Fruit fly (Drosophila melanogaster) whole organism, embryonic: ENCODE measurements around the gene dpr20.

ENCODE experiments used
- ATbp ChIP-seq: fragments of 200-800 bp; sonication (Bioruptor generic); optimal IDR thresholded peaks from 2 replicates; lab custom pipeline; 2017; ENCODE audit warnings: missing biosample characterization, mild to moderate bottlenecking, missing genetic modification characterization, missing genetic modification reagents
- Atf6 ChIP-seq: fragments of 200-800 bp; sonication (Bioruptor generic); IDR thresholded peaks from 2 replicates; pipeline ENCODE4 v1.3.6; 2022; ENCODE audit warnings: missing biosample characterization, missing genetic modification characterization
- CG10147 ChIP-seq: fragments of 200-800 bp; sonication (Bioruptor generic); optimal IDR thresholded peaks from 2 replicates; lab custom pipeline; 2019; ENCODE audit warnings: missing biosample characterization, mild to moderate bottlenecking, missing genetic modification characterization, moderate library complexity
- CG12236 ChIP-seq: fragments of 200-800 bp; sonication (Bioruptor generic); optimal IDR thresholded peaks from 2 replicates; lab custom pipeline; 2016; ENCODE audit warnings: missing biosample characterization, missing genetic modification characterization
- CG12942 ChIP-seq: fragments of 200-800 bp; sonication (Bioruptor generic); optimal IDR thresholded peaks from 3 replicates; lab custom pipeline; 2016; ENCODE audit warnings: missing biosample characterization, missing genetic modification characterization
- CG13424 ChIP-seq: fragments of 200-800 bp; sonication (Bioruptor generic); optimal IDR thresholded peaks from 2 replicates; lab custom pipeline; 2019; ENCODE audit warnings: missing biosample characterization, mild to moderate bottlenecking, missing genetic modification characterization, moderate library complexity
- CG1602 ChIP-seq: fragments of 200-800 bp; sonication (Bioruptor generic); optimal IDR thresholded peaks from 3 replicates; lab custom pipeline; 2016; ENCODE audit warnings: missing biosample characterization, missing genetic modification characterization
- CG17186 ChIP-seq: fragments of 200-800 bp; sonication (Bioruptor generic); optimal IDR thresholded peaks from 3 replicates; lab custom pipeline; 2017; ENCODE audit warnings: missing biosample characterization, missing genetic modification reagents, missing genetic modification characterization
- CG17359 ChIP-seq: fragments of 200-800 bp; sonication (Bioruptor generic); optimal IDR thresholded peaks from 3 replicates; lab custom pipeline; 2018; ENCODE audit warnings: missing biosample characterization, mild to moderate bottlenecking, missing genetic modification characterization, moderate library complexity
- CG1792 ChIP-seq: fragments of 200-800 bp; sonication (Bioruptor generic); optimal IDR thresholded peaks from 2 replicates; lab custom pipeline; 2016; ENCODE audit warnings: missing biosample characterization, missing genetic modification characterization
- CG34422 ChIP-seq: fragments of 200-800 bp; sonication (Bioruptor generic); IDR thresholded peaks from 3 replicates; pipeline ENCODE4 v1.3.6; 2022; ENCODE audit warnings: missing biosample characterization, missing genetic modification characterization
- CG4328 ChIP-seq: fragments of 200-800 bp; sonication (Bioruptor generic); optimal IDR thresholded peaks from 3 replicates; lab custom pipeline; 2017; ENCODE audit warnings: missing biosample characterization, missing genetic modification reagents, missing genetic modification characterization
- CG4404 ChIP-seq: fragments of 200-800 bp; sonication (Bioruptor generic); IDR thresholded peaks from 2 replicates; pipeline ENCODE4 v1.3.6; 2022; ENCODE audit warnings: missing biosample characterization, missing genetic modification characterization
- CG4820 ChIP-seq: fragments of 200-800 bp; sonication (Bioruptor generic); optimal IDR thresholded peaks from 3 replicates; lab custom pipeline; 2016; ENCODE audit warnings: missing biosample characterization, missing genetic modification characterization
- CG6175 ChIP-seq: fragments of 200-800 bp; sonication (Bioruptor generic); IDR thresholded peaks from 3 replicates; pipeline ENCODE4 v1.3.6; 2022; ENCODE audit warnings: missing biosample characterization, missing genetic modification characterization
- CG6854 ChIP-seq: fragments of 200-800 bp; sonication (Bioruptor generic); optimal IDR thresholded peaks from 3 replicates; lab custom pipeline; 2017; ENCODE audit warnings: missing biosample characterization, mild to moderate bottlenecking, missing genetic modification characterization
- CG7357 ChIP-seq: fragments of 200-800 bp; sonication (Bioruptor generic); IDR thresholded peaks from 3 replicates; pipeline ENCODE4 v1.3.6; 2022; ENCODE audit warnings: missing biosample characterization, missing genetic modification characterization
- CG7839 ChIP-seq: fragments of 200-800 bp; sonication (Bioruptor generic); optimal IDR thresholded peaks from 3 replicates; lab custom pipeline; 2018; ENCODE audit warnings: missing biosample characterization, mild to moderate bottlenecking, missing genetic modification characterization, moderate library complexity
- Dbx ChIP-seq: fragments of 200-800 bp; sonication (Bioruptor generic); IDR thresholded peaks from 3 replicates; pipeline ENCODE4 v1.3.6; 2022; ENCODE audit warnings: missing biosample characterization, missing genetic modification characterization
- Doc3 ChIP-seq: fragments of 200-800 bp; sonication (Bioruptor generic); IDR thresholded peaks from 3 replicates; pipeline ENCODE4 v1.3.6; 2022; ENCODE audit warnings: missing biosample characterization, missing genetic modification characterization; ENCODE audit not compliant: partially characterized antibody
- E2f2 ChIP-seq: fragments of 200-800 bp; sonication (Bioruptor generic); IDR thresholded peaks from 2 replicates; pipeline ENCODE4 v1.3.6; 2022; ENCODE audit warnings: missing biosample characterization, missing genetic modification characterization
- Ets97D ChIP-seq: fragments of 200-800 bp; sonication (Bioruptor generic); optimal IDR thresholded peaks from 3 replicates; lab custom pipeline; 2016; ENCODE audit warnings: missing biosample characterization, missing genetic modification characterization
- Hr3 ChIP-seq: fragments of 200-800 bp; sonication (Bioruptor generic); optimal IDR thresholded peaks from 3 replicates; lab custom pipeline; 2016; ENCODE audit warnings: missing biosample characterization, missing genetic modification characterization
- Kr ChIP-seq: fragments of 200-800 bp; sonication (Bioruptor generic); optimal IDR thresholded peaks from 2 replicates; lab custom pipeline; 2017; ENCODE audit warnings: missing biosample characterization, mild to moderate bottlenecking, missing genetic modification characterization
- Lhr ChIP-seq: fragments of 200-800 bp; sonication (Bioruptor generic); optimal IDR thresholded peaks from 3 replicates; lab custom pipeline; 2017; ENCODE audit warnings: mild to moderate bottlenecking, missing biosample characterization, missing genetic modification reagents, missing genetic modification characterization
- Max ChIP-seq: fragments of 200-800 bp; sonication (Bioruptor generic); optimal IDR thresholded peaks from 2 replicates; lab custom pipeline; 2016; ENCODE audit warnings: missing biosample characterization, mild to moderate bottlenecking, missing genetic modification characterization
- Meics ChIP-seq: fragments of 200-800 bp; sonication (Bioruptor generic); optimal IDR thresholded peaks from 2 replicates; lab custom pipeline; 2017; ENCODE audit warnings: missing biosample characterization, mild to moderate bottlenecking, missing genetic modification characterization
- NFAT ChIP-seq: fragments of 200-800 bp; sonication (Bioruptor generic); IDR thresholded peaks from 2 replicates; pipeline ENCODE4 v1.3.6; 2022; ENCODE audit warnings: missing biosample characterization, missing genetic modification characterization
- Pdp1 ChIP-seq, 2 experiments: fragments of 200-800 bp; sonication (Bioruptor generic); optimal IDR thresholded peaks; 3 replicates each; lab custom pipeline; 2016; ENCODE audit warnings: missing biosample characterization in 2 of 2, missing genetic modification characterization in 2 of 2, mild to moderate bottlenecking in 1 of 2, moderate library complexity in 1 of 2
- Sin3A ChIP-seq: fragments of >200 bp; optimal IDR thresholded peaks from 2 replicates; lab custom pipeline; 2018
- Sry-δ ChIP-seq: fragments of 200-800 bp; sonication (Bioruptor generic); optimal IDR thresholded peaks from 2 replicates; lab custom pipeline; 2016; ENCODE audit warnings: missing biosample characterization, missing genetic modification characterization
- Xbp1 ChIP-seq: fragments of 200-800 bp; sonication (Bioruptor generic); optimal IDR thresholded peaks from 3 replicates; lab custom pipeline; 2016; ENCODE audit warnings: missing biosample characterization, mild to moderate bottlenecking, missing genetic modification characterization
- cg ChIP-seq: fragments of 200-800 bp; sonication (Bioruptor generic); optimal IDR thresholded peaks from 3 replicates; lab custom pipeline; 2019; ENCODE audit warnings: missing biosample characterization, mild to moderate bottlenecking, missing genetic modification characterization, moderate library complexity
- chinmo ChIP-seq: fragments of 200-800 bp; sonication (Bioruptor generic); IDR thresholded peaks from 4 replicates; pipeline ENCODE4 v1.3.6; 2022; ENCODE audit warnings: missing biosample characterization, missing genetic modification characterization; ENCODE audit not compliant: partially characterized antibody
- ftz-f1 ChIP-seq: fragments of 200-800 bp; sonication (Bioruptor generic); optimal IDR thresholded peaks from 2 replicates; lab custom pipeline; 2016; ENCODE audit warnings: missing biosample characterization, missing genetic modification characterization
- fu2 ChIP-seq: fragments of 200-800 bp; sonication (Bioruptor generic); optimal IDR thresholded peaks from 2 replicates; lab custom pipeline; 2016; ENCODE audit warnings: missing biosample characterization, missing genetic modification characterization
- gfzf ChIP-seq: fragments of 200-800 bp; sonication (Bioruptor generic); optimal IDR thresholded peaks from 2 replicates; lab custom pipeline; 2016; ENCODE audit warnings: missing biosample characterization, mild to moderate bottlenecking, missing genetic modification characterization, moderate library complexity
- hb ChIP-seq: fragments of 200-800 bp; sonication (Bioruptor generic); IDR thresholded peaks from 3 replicates; pipeline ENCODE4 v1.3.6; 2022; ENCODE audit warnings: missing biosample characterization, missing genetic modification characterization; ENCODE audit not compliant: partially characterized antibody
- hth ChIP-seq: fragments of >200 bp; optimal IDR thresholded peaks from 2 replicates; lab custom pipeline; 2017; ENCODE audit warnings: inconsistent platforms
- kay ChIP-seq: fragments of 200-800 bp; sonication (Bioruptor generic); optimal IDR thresholded peaks from 2 replicates; lab custom pipeline; 2016; ENCODE audit warnings: missing biosample characterization, missing genetic modification characterization
- ken ChIP-seq: fragments of 200-800 bp; sonication (Bioruptor generic); IDR thresholded peaks from 3 replicates; pipeline ENCODE4 v1.3.6; 2022; ENCODE audit warnings: missing biosample characterization, missing genetic modification characterization
- lilli ChIP-seq: fragments of 200-800 bp; sonication (Bioruptor generic); optimal IDR thresholded peaks from 3 replicates; lab custom pipeline; 2016; ENCODE audit warnings: missing biosample characterization, missing genetic modification characterization
- pfk ChIP-seq: fragments of 200-800 bp; sonication (Bioruptor generic); optimal IDR thresholded peaks from 2 replicates; lab custom pipeline; 2018; ENCODE audit warnings: missing biosample characterization, mild to moderate bottlenecking, missing genetic modification characterization, moderate library complexity
- pho ChIP-seq: fragments of 200-800 bp; sonication (Bioruptor generic); optimal IDR thresholded peaks from 2 replicates; lab custom pipeline; 2016; ENCODE audit warnings: missing biosample characterization, missing genetic modification characterization
- psq ChIP-seq: fragments of 200-800 bp; sonication (Bioruptor generic); optimal IDR thresholded peaks from 2 replicates; lab custom pipeline; 2017; ENCODE audit warnings: missing biosample characterization, missing genetic modification characterization
- sens-2 ChIP-seq: fragments of 200-800 bp; sonication (Bioruptor generic); IDR thresholded peaks from 2 replicates; pipeline ENCODE4 v1.3.6; 2022; ENCODE audit warnings: missing biosample characterization, missing genetic modification characterization
- slbo ChIP-seq: fragments of 200-800 bp; sonication (Bioruptor generic); IDR thresholded peaks from 2 replicates; pipeline ENCODE4 v1.3.6; 2022; ENCODE audit warnings: missing biosample characterization, missing genetic modification characterization
- slp2 ChIP-seq: fragments of 200-800 bp; sonication (Bioruptor generic); optimal IDR thresholded peaks from 2 replicates; lab custom pipeline; 2016; ENCODE audit warnings: missing biosample characterization, missing genetic modification characterization
- sr ChIP-seq: fragments of 200-800 bp; sonication (Bioruptor generic); IDR thresholded peaks from 3 replicates; pipeline ENCODE4 v1.3.6; 2022; ENCODE audit warnings: missing biosample characterization, missing genetic modification characterization
- unc-4 ChIP-seq: fragments of 200-800 bp; sonication (Bioruptor generic); IDR thresholded peaks from 2 replicates; pipeline ENCODE4 v1.3.6; 2022; ENCODE audit warnings: missing biosample characterization, missing genetic modification characterization; ENCODE audit not compliant: partially characterized antibody
- zfh2 ChIP-seq: fragments of 200-800 bp; sonication (Bioruptor generic); optimal IDR thresholded peaks from 2 replicates; lab custom pipeline; 2016; ENCODE audit warnings: missing biosample characterization, missing genetic modification characterization

The dpr20 gene

DNA sequence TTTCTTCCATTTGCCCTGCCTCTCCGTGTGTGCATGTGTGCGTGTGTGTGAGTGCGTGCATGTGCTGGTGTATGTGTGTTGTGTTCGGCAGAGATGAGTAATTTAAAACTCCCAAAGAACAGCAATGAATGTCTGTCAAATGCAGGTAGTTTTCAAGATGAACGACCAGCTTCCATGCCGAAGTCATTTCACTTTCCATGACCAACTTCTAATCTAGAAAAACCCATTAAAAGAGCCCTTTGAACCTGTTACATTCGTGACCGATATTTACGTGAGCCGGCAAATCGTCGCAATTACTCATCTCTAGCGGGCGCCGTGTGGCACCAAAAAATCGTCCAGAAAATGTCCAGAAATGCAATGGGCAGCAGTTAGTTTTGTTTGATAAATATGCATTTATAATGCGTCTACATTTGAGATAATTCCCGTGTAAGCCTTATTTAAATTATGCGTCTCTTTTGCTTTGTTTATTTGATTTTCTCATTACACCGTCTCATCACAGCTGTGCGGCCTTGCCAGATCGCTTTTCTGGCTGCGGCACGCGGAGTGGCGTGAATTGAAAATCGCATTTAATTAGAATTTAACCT, 15.4 kb upstream of the dpr20 start (continued):
- TF ChIP-seq gfzf (peak; percentile 20), CG34422 (GFP tag; lab: Robert Waterston, UW) (peak; percentile 67), Max (GFP tag; lab: Kevin White, UChicago) (peak; percentile 38), Atf6 (GFP tag; lab: Robert Waterston, UW) (no peak), NFAT (GFP tag; lab: Robert Waterston, UW) (0 out of 2 replicates have a peak, but pooled peaks have one; percentile 16), Hr3 (peak; percentile 40), CG10147 (peak; percentile 29), slbo (GFP tag; lab: Robert Waterston, UW) (peak; percentile 61), CG4404 (GFP tag; lab: Robert Waterston, UW) (peak; percentile 62), Meics (no peak), hth (lab: Kevin White, UChicago) (no peak), lilli (GFP tag; lab: Kevin White, UChicago) (peak; percentile 66), unc-4 (peak; percentile 74), psq (GFP tag; lab: Kevin White, UChicago) (no peak), Xbp1 (GFP tag; lab: Kevin White, UChicago) (peak; percentile 47), CG1602 (peak; percentile 21), Pdp1 (GFP tag; optimal IDR thresholded peaks at IDR 0.05; lab: Kevin White, UChicago) (peak; percentile 41 to 56), zfh2 (GFP tag; lab: Kevin White, UChicago) (peak; percentile 62), pho (GFP tag; lab: Kevin White, UChicago) (peak; percentile 47), CG7839 (tag; lab: Kevin White, UChicago) (peak; percentile 9), Ets97D (GFP tag; lab: Kevin White, UChicago) (peak; percentile 32), CG6854 (GFP tag; lab: Kevin White, UChicago) (no peak), kay (GFP tag; lab: Kevin White, UChicago) (peak; percentile 27), CG17359 (tag; lab: Kevin White, UChicago) (no peak), CG17186 (GFP tag; lab: Kevin White, UChicago) (peak; percentile 59), CG6175 (GFP tag; lab: Robert Waterston, UW) (0 out of 3 replicates have a peak, but pooled peaks have one; percentile 45), slp2 (GFP tag; lab: Kevin White, UChicago) (peak; percentile 60), cg (GFP tag; lab: Kevin White, UChicago) (peak; percentile 91), E2f2 (GFP tag; lab: Robert Waterston, UW) (peak; percentile 47; the same call in 1 of the 2 replicates), Lhr (GFP tag; lab: Kevin White, UChicago) (no peak), sr (GFP tag; lab: Robert Waterston, UW) (no peak), CG1792 (GFP tag; lab: Kevin White, UChicago) (peak; percentile 27), CG7357 (GFP tag; lab: Robert Waterston, UW) (no peak), CG12942 (GFP tag; lab: Kevin White, UChicago) (peak; percentile 11), Sin3A (lab: Kevin White, UChicago) (peak; percentile 93), chinmo (GFP tag; lab: Robert Waterston, UW) (peak; percentile 75; the same call in 1 of the 4 replicates), fu2 (GFP tag; lab: Kevin White, UChicago) (peak; percentile 44), hb (GFP tag; lab: Robert Waterston, UW) (peak; percentile 71; the same call in 2 of the 3 replicates), Dbx (GFP tag; lab: Robert Waterston, UW) (0 out of 3 replicates have a peak, but pooled peaks have one; percentile 48), ATbp (GFP tag; lab: Kevin White, UChicago) (no peak), sens-2 (GFP tag; lab: Robert Waterston, UW) (no peak), CG12236 (GFP tag; lab: Kevin White, UChicago) (no peak), Sry-δ (peak; percentile 96), Kr (no peak), ken (GFP tag; lab: Robert Waterston, UW) (peak; percentile 64), Doc3 (GFP tag; lab: Robert Waterston, UW) (peak; percentile 77; the same call in 2 of the 3 replicates), ftz-f1 (GFP tag; lab: Kevin White, UChicago) (no peak), CG13424 (tag; lab: Kevin White, UChicago) (peak; percentile 44), pfk (no peak), CG4820 (GFP tag; lab: Kevin White, UChicago) (peak; percentile 12), CG4328 (GFP tag; lab: Kevin White, UChicago) (no peak)
